Worm (Caenorhabditis elegans) whole organism, young adult: ENCODE data around the gene ZK354.7.

ENCODE experiments used
- B0019.2 ChIP-seq: fragments of 200-800 bp; sonication (Bioruptor generic); conservative IDR thresholded peaks from 2 replicates; pipeline ENCODE4 v1.3.6; 2022; ENCODE audit warnings: missing genetic modification reagents, missing genetic modification characterization, missing compliant biosample characterization
- B0336.3 ChIP-seq: fragments of 200-800 bp; sonication (Bioruptor generic); IDR thresholded peaks from 2 replicates; pipeline ENCODE4 v1.3.6; 2022; ENCODE audit warnings: missing genetic modification characterization, missing compliant biosample characterization
- C17E4.6 ChIP-seq: fragments of 200-800 bp; sonication (Bioruptor generic); IDR thresholded peaks from 2 replicates; pipeline ENCODE4 v1.3.6; 2022; ENCODE audit warnings: missing genetic modification reagents, missing genetic modification characterization, missing compliant biosample characterization
- F22D6.2 ChIP-seq: sonication (generic microtip); optimal IDR thresholded peaks from 2 replicates; lab custom pipeline; 2016; ENCODE audit warnings: mild to moderate bottlenecking, missing genetic modification characterization, missing compliant biosample characterization
- F52B5.7 ChIP-seq: sonication (generic microtip); optimal IDR thresholded peaks from 2 replicates; lab custom pipeline; 2016; ENCODE audit warnings: mild to moderate bottlenecking, missing genetic modification characterization, missing compliant biosample characterization
- F57A8.1 ChIP-seq: fragments of 200-800 bp; sonication (Bioruptor generic); optimal IDR thresholded peaks from 2 replicates; lab custom pipeline; 2018; ENCODE audit warnings: mild to moderate bottlenecking, missing genetic modification characterization, moderate library complexity, missing compliant biosample characterization
- T07F8.4 ChIP-seq: sonication (generic microtip); optimal IDR thresholded peaks from 2 replicates; lab custom pipeline; 2016; ENCODE audit warnings: mild to moderate bottlenecking, missing genetic modification characterization, moderate library complexity, missing compliant biosample characterization
- Y53G8AR.9 ChIP-seq: fragments of 200-800 bp; sonication (Bioruptor generic); conservative IDR thresholded peaks from 2 replicates; pipeline ENCODE4 v1.3.6; 2022; ENCODE audit warnings: missing genetic modification reagents, missing genetic modification characterization, missing compliant biosample characterization
- Y56A3A.18 ChIP-seq: fragments of 200-800 bp; sonication (Bioruptor generic); IDR thresholded peaks from 2 replicates; pipeline ENCODE4 v1.3.6; 2022; ENCODE audit warnings: missing genetic modification reagents, missing genetic modification characterization, missing compliant biosample characterization
- Y79H2A.3 ChIP-seq: fragments of 200-800 bp; sonication (Bioruptor generic); conservative IDR thresholded peaks from 2 replicates; pipeline ENCODE4 v1.3.6; 2022; ENCODE audit warnings: missing genetic modification reagents, missing genetic modification characterization, missing compliant biosample characterization
- akir-1 ChIP-seq: fragments of 200-800 bp; sonication (Bioruptor generic); optimal IDR thresholded peaks from 2 replicates; lab custom pipeline; 2018; ENCODE audit warnings: mild to moderate bottlenecking, missing genetic modification characterization, moderate library complexity, missing compliant biosample characterization
- aptf-3 ChIP-seq: fragments of 200-800 bp; sonication (Bioruptor generic); IDR thresholded peaks from 2 replicates; pipeline ENCODE4 v1.3.6; 2022; ENCODE audit warnings: missing genetic modification characterization, missing compliant biosample characterization
- attf-6 ChIP-seq: fragments of 200-800 bp; sonication (Bioruptor generic); IDR thresholded peaks from 2 replicates; pipeline ENCODE4 v1.3.6; 2022; ENCODE audit warnings: missing genetic modification reagents, missing genetic modification characterization, missing compliant biosample characterization
- ceh-100 ChIP-seq: fragments of 200-800 bp; sonication (Bioruptor generic); IDR thresholded peaks from 2 replicates; pipeline ENCODE4 v1.3.6; 2022; ENCODE audit warnings: missing genetic modification reagents, missing genetic modification characterization, missing compliant biosample characterization
- ceh-58 ChIP-seq: fragments of 200-800 bp; sonication (Bioruptor generic); IDR thresholded peaks from 2 replicates; pipeline ENCODE4 v1.3.6; 2022; ENCODE audit warnings: missing genetic modification characterization, missing compliant biosample characterization
- dox-1 ChIP-seq: fragments of 200-800 bp; sonication (Bioruptor generic); IDR thresholded peaks from 2 replicates; pipeline ENCODE4 v1.3.6; 2022; ENCODE audit warnings: missing genetic modification reagents, missing genetic modification characterization, missing compliant biosample characterization
- dpl-1 ChIP-seq: fragments of 150-350 bp; optimal IDR thresholded peaks from 2 replicates; lab custom pipeline; 2014; ENCODE audit warnings: missing biosample characterization, missing genetic modification reagents, missing genetic modification characterization
- efl-1 ChIP-seq: fragments of 150-350 bp; optimal IDR thresholded peaks from 2 replicates; lab custom pipeline; 2014; ENCODE audit warnings: missing biosample characterization, missing genetic modification reagents, missing genetic modification characterization
- egl-44 ChIP-seq: fragments of 200-800 bp; sonication (Bioruptor generic); IDR thresholded peaks from 2 replicates; pipeline ENCODE4 v1.3.6; 2022; ENCODE audit warnings: missing genetic modification reagents, missing genetic modification characterization, missing compliant biosample characterization
- ekl-4 ChIP-seq: fragments of 200-800 bp; sonication (Bioruptor generic); IDR thresholded peaks from 2 replicates; pipeline ENCODE4 v1.3.6; 2022; ENCODE audit warnings: missing genetic modification reagents, missing genetic modification characterization, missing compliant biosample characterization
- ets-4 ChIP-seq: fragments of 200-800 bp; sonication (Bioruptor generic); optimal IDR thresholded peaks from 2 replicates; lab custom pipeline; 2018; ENCODE audit warnings: mild to moderate bottlenecking, missing genetic modification characterization, missing compliant biosample characterization
- hrde-1 ChIP-seq: sonication (generic microtip); optimal IDR thresholded peaks from 2 replicates; lab custom pipeline; 2016; ENCODE audit warnings: missing genetic modification characterization, mild to moderate bottlenecking, missing compliant biosample characterization, moderate library complexity, missing genotype, missing genetic modification reagents, borderline replicate concordance
- let-607 ChIP-seq, 2 experiments: fragments of 200-800 bp in 1 of 2; sonication (Bioruptor generic) in 1 of 2; sonication (generic microtip) in 1 of 2; optimal IDR thresholded peaks; 2 replicates each; lab custom pipeline; 2016 to 2018; ENCODE audit warnings: mild to moderate bottlenecking in 2 of 2, missing compliant biosample characterization in 2 of 2, missing genetic modification characterization in 2 of 2, moderate library complexity in 2 of 2, missing genotype in 1 of 2
- lin-26 ChIP-seq: fragments of 200-800 bp; sonication (Bioruptor generic); IDR thresholded peaks from 2 replicates; pipeline ENCODE4 v1.3.6; 2022; ENCODE audit warnings: missing genetic modification reagents, missing genetic modification characterization, missing compliant biosample characterization
- lin-40 ChIP-seq: sonication (generic microtip); optimal IDR thresholded peaks from 2 replicates; lab custom pipeline; 2016; ENCODE audit warnings: missing genetic modification characterization, mild to moderate bottlenecking, missing compliant biosample characterization, missing genotype, missing genetic modification reagents
- lir-1 ChIP-seq: fragments of 200-800 bp; sonication (Bioruptor generic); conservative IDR thresholded peaks from 2 replicates; pipeline ENCODE4 v1.3.6; 2022; ENCODE audit warnings: missing genetic modification reagents, missing genetic modification characterization, missing compliant biosample characterization
- lsl-1 ChIP-seq: fragments of 200-800 bp; sonication (Bioruptor generic); optimal IDR thresholded peaks from 2 replicates; lab custom pipeline; 2018; ENCODE audit warnings: mild to moderate bottlenecking, missing genetic modification characterization, moderate library complexity, missing compliant biosample characterization
- mcd-1 ChIP-seq: fragments of 200-800 bp; sonication (Bioruptor generic); IDR thresholded peaks from 2 replicates; pipeline ENCODE4 v1.3.6; 2022; ENCODE audit warnings: missing genetic modification reagents, missing genetic modification characterization, missing compliant biosample characterization
- mxl-1 ChIP-seq: sonication (generic microtip); optimal IDR thresholded peaks from 2 replicates; lab custom pipeline; 2016; ENCODE audit warnings: missing genetic modification characterization, missing compliant biosample characterization
- nfyb-1 ChIP-seq: fragments of 200-800 bp; sonication (Bioruptor generic); IDR thresholded peaks from 2 replicates; pipeline ENCODE4 v1.3.6; 2022; ENCODE audit warnings: missing genetic modification reagents, missing genetic modification characterization, missing compliant biosample characterization
- nhr-80 ChIP-seq: sonication (generic microtip); optimal IDR thresholded peaks from 2 replicates; lab custom pipeline; 2016; ENCODE audit warnings: missing genetic modification characterization, missing compliant biosample characterization
- pbrm-1 ChIP-seq: fragments of 200-800 bp; sonication (Bioruptor generic); IDR thresholded peaks from 2 replicates; pipeline ENCODE4 v1.3.6; 2022; ENCODE audit warnings: missing genetic modification reagents, missing genetic modification characterization, missing compliant biosample characterization
- rcor-1 ChIP-seq: fragments of 200-800 bp; sonication (Bioruptor generic); IDR thresholded peaks from 2 replicates; pipeline ENCODE4 v1.3.6; 2022; ENCODE audit warnings: missing genetic modification reagents, missing genetic modification characterization, missing compliant biosample characterization
- rpc-1 ChIP-seq, 2 experiments: fragments of 150-350 bp in 1 of 2; sonication (generic microtip) in 1 of 2; optimal IDR thresholded peaks; 2 replicates each; lab custom pipeline; 2014 to 2018; ENCODE audit warnings: missing biosample characterization in 1 of 2, missing genetic modification characterization in 1 of 2, missing genetic modification reagents in 1 of 2, missing genotype in 1 of 2
- sdz-38 ChIP-seq: sonication (generic microtip); optimal IDR thresholded peaks from 2 replicates; lab custom pipeline; 2016; ENCODE audit warnings: missing genotype, missing genetic modification characterization, missing compliant biosample characterization
- snpc-1.1 ChIP-seq: sonication (generic microtip); optimal IDR thresholded peaks from 2 replicates; lab custom pipeline; 2017; ENCODE audit warnings: missing genetic modification characterization, mild to moderate bottlenecking, missing compliant biosample characterization, antibody characterized with exemption, moderate library complexity, missing genotype, missing genetic modification reagents; ENCODE audit not compliant: insufficient read depth
- snpc-4 ChIP-seq, 5 experiments: fragments of 150-350 bp in 1 of 5; sonication (generic microtip) in 4 of 5; optimal IDR thresholded peaks; 2 replicates each; lab custom pipeline; 2014 to 2018; ENCODE audit warnings: missing genetic modification characterization in 5 of 5, missing biosample characterization in 3 of 5, antibody characterized with exemption in 2 of 5, mild to moderate bottlenecking in 2 of 5, missing compliant biosample characterization in 2 of 5, missing genotype in 2 of 5, moderate library complexity in 2 of 5, missing genetic modification reagents in 1 of 5
- sptf-2 ChIP-seq: fragments of 200-800 bp; sonication (Bioruptor generic); optimal IDR thresholded peaks from 2 replicates; lab custom pipeline; 2018; ENCODE audit warnings: mild to moderate bottlenecking, missing genetic modification characterization, missing compliant biosample characterization
- tbp1 ChIP-seq: fragments of 200-800 bp; sonication (Bioruptor generic); optimal IDR thresholded peaks from 2 replicates; lab custom pipeline; 2018; ENCODE audit warnings: mild to moderate bottlenecking, missing genetic modification characterization, missing compliant biosample characterization
- unc-62 ChIP-seq: fragments of 150-350 bp; optimal IDR thresholded peaks from 2 replicates; lab custom pipeline; 2014; ENCODE audit warnings: missing biosample characterization, missing genetic modification reagents, missing genetic modification characterization
- xnd-1 ChIP-seq: sonication (generic microtip); optimal IDR thresholded peaks from 2 replicates; lab custom pipeline; 2016; ENCODE audit warnings: missing genotype, missing genetic modification reagents, missing genetic modification characterization, missing compliant biosample characterization
- ztf-28 ChIP-seq: fragments of 200-800 bp; sonication (Bioruptor generic); IDR thresholded peaks from 2 replicates; pipeline ENCODE4 v1.3.6; 2022; ENCODE audit warnings: missing genetic modification reagents, missing genetic modification characterization, missing compliant biosample characterization

Gene ZK354.7

DNA sequence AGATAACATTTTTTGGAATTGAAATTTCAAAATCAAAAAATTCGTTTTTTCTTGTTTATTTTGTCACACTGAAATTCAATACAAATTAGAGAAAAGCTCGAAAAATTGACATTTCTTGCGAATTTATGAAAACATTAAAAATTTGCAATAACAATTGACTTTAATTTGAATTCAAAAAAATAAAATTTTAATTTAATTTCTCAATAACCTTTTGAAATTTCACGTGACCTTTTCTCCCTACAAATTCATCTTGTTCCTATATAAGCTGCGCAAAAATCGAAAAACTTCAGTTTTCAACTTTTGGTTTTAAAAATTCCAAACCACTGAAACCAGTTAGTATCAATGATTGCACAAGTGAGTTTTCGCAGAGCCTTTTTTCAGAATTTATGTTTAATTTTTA lies 34.1 kb downstream of the ZK354.7 start, which contains the start of gene F36H12.4:
Gene F36H12.4 (plus strand): TSS at position 301 of the 400 bp plus-strand sequence.
- TF ChIP-seq let-607 (tag; optimal IDR thresholded peaks at IDR 0.05; lab: Kevin White, UChicago) (no peak), hrde-1 (tag; lab: Kevin White, UChicago) (no peak), ceh-58 (GFP tag; lab: Robert Waterston, UW) (no peak), F57A8.1 (GFP tag; lab: Kevin White, UChicago) (no peak), T07F8.4 (tag; lab: Kevin White, UChicago) (no peak), F52B5.7 (tag; lab: Kevin White, UChicago) (no peak), lir-1 (no peak), ets-4 (GFP tag; lab: Kevin White, UChicago) (no peak), nhr-80 (tag; lab: Kevin White, UChicago) (no peak), efl-1 (GFP tag; lab: Kevin White, UChicago) (no peak), F22D6.2 (tag; lab: Kevin White, UChicago) (no peak), egl-44 (GFP tag; lab: Robert Waterston, UW) (no peak), lin-40 (tag; lab: Kevin White, UChicago) (no peak)

DNA sequence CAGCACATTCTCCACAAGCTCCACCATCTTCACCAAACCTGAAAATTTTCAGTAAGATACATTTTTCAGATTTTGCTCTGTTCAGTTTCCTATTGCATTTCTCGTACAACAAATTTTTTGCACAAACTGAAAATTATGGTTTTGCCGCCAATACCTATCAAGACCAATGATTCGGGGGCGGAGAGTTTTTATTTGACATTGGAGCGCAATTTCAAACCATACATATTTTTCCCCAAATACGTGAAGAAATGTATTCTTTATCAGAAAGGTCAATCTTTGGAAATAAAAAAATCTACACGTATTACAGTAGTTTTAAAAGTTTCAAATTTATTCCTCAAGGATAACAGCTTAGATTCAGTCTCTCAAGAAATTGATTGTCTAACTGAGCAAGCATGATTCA lies 36.5 kb downstream of the ZK354.7 start, which contains the start of gene F36H12.5:
Gene F36H12.5 (plus strand): TSS at position 301 of the 400 bp plus-strand sequence.
- no peak for TF ChIP-seq nfyb-1 (GFP tag; lab: Robert Waterston, UW)
- TF ChIP-seq dox-1 (GFP tag; lab: Robert Waterston, UW), result no peak
- no peak for TF ChIP-seq C17E4.6 (GFP tag; lab: Robert Waterston, UW)
- TF ChIP-seq mxl-1, result no peak
- no peak for TF ChIP-seq aptf-3 (GFP tag; lab: Robert Waterston, UW)
- no peak for TF ChIP-seq nhr-80 (tag; lab: Kevin White, UChicago)
- TF ChIP-seq B0019.2, result no peak
- TF ChIP-seq akir-1 (GFP tag; lab: Kevin White, UChicago), result no peak
- TF ChIP-seq unc-62 (GFP tag; lab: Kevin White, UChicago), result no peak
- TF ChIP-seq rpc-1 (optimal IDR thresholded peaks at IDR 0.05; lab: Kevin White, UChicago), result no peak
- TF ChIP-seq rpc-1 (tag; optimal IDR thresholded peaks at IDR 0.05; lab: Kevin White, UChicago), result no peak
- no peak for TF ChIP-seq sdz-38
- no peak for TF ChIP-seq lin-40 (tag; lab: Kevin White, UChicago)
- TF ChIP-seq sptf-2 (GFP tag; lab: Kevin White, UChicago), result no peak
- no peak for TF ChIP-seq dpl-1

DNA sequence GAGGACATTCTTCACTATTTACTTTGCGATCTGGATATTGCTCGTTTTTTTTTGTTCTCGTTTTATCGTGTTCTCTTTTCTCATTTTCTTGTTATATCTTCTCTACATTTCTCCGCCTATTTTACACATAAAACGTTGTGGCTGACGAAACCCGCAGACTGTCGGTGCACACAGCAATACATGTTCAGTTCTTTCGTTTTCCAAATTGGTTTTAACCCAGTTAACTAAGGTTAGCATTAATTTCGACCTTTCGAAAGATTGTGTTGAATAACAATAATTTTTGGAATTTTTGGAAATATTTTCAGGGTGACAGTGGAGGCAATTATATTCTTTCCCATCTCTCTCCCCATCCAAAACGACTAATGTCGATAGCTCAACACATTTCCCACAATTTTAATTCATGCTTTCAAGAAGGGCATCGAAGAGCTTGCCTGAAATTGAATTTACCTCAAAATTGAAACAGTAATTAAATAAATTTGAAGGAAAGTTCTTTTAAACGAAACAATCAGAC lies 38.2 kb downstream of the ZK354.7 start:
- TF ChIP-seq ztf-28 (GFP tag; lab: Robert Waterston, UW) (0 out of 2 replicates have a peak, but pooled peaks have one; percentile 53), B0336.3 (GFP tag; lab: Robert Waterston, UW) (0 out of 2 replicates have a peak, but pooled peaks have one; percentile 26), rcor-1 (peak; percentile 38; the same call in 1 of the 2 replicates), aptf-3 (GFP tag; lab: Robert Waterston, UW) (0 out of 2 replicates have a peak, but pooled peaks have one; percentile 8), dox-1 (GFP tag; lab: Robert Waterston, UW) (peak; percentile 89), Y53G8AR.9 (GFP tag; lab: Robert Waterston, UW) (peak; percentile 65; the same call in 1 of the 2 replicates), tbp1 (GFP tag; lab: Kevin White, UChicago) (peak; percentile 69), xnd-1 (peak; percentile 7), lsl-1 (GFP tag; lab: Kevin White, UChicago) (peak; percentile 34), attf-6 (GFP tag; lab: Robert Waterston, UW) (peak; percentile 99), mcd-1 (GFP tag; lab: Robert Waterston, UW) (peak; percentile 56; the same call in 1 of the 2 replicates), pbrm-1 (GFP tag; lab: Robert Waterston, UW) (peak; percentile 85), snpc-1.1 (tag; lab: Kevin White, UChicago) (peak; percentile 88), hrde-1 (tag; lab: Kevin White, UChicago) (peak; percentile 42), C17E4.6 (GFP tag; lab: Robert Waterston, UW) (peak; percentile 55; the same call in 1 of the 2 replicates), Y79H2A.3 (0 out of 2 replicates have a peak, but pooled peaks have one; percentile 12), snpc-4 (GFP tag; optimal IDR thresholded peaks at IDR 0.05; lab: Kevin White, UChicago) (peak; percentile 93), snpc-4 (tag; optimal IDR thresholded peaks at IDR 0.05; lab: Kevin White, UChicago) (peak; percentile 84 to 97 (median 95)), ceh-100 (GFP tag; lab: Robert Waterston, UW) (peak; percentile 35; the same call in 1 of the 2 replicates), Y56A3A.18 (peak; percentile 41; the same call in 1 of the 2 replicates), B0019.2 (0 out of 2 replicates have a peak, but pooled peaks have one; percentile 28), lin-26 (peak; percentile 63; the same call in 1 of the 2 replicates), ekl-4 (GFP tag; lab: Robert Waterston, UW) (peak; percentile 82)
